Worm (Caenorhabditis elegans): ENCODE measurements around the gene F26A1.1.

Gene F26A1.1

DNA sequence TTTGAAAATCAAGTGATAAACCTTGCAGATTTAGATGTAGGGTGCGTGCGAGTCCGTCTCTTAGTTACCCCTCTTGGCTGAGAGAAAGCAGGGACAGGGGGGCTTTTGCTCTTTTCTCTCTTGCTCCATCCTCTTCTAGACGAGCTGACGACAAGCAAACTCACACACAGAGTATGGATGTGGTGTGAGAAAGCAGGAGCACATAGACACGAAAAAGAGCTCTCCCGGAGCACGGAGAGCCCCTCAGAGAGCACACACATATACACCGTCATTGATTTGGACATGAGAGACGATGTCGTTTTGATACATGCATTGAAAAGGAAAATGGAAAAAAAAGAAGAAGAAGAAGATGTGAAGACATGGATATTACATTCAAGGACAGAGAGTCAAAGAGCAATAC, 25.4 kb downstream of the F26A1.1 start:
- no peak for TF ChIP-seq K09A11.1 (tag; optimal IDR thresholded peaks at IDR 0.05; ENCODE audit: insufficient read depth)
- TF ChIP-seq ceh-31 (tag; optimal IDR thresholded peaks at IDR 0.05), result peak; percentile 24
- no peak for TF ChIP-seq tbx-2 (tag; optimal IDR thresholded peaks at IDR 0.05)
- TF ChIP-seq pag-3 (tag; optimal IDR thresholded peaks at IDR 0.05; ENCODE audit: borderline replicate concordance), result no peak
- TF ChIP-seq elt-4 (tag; optimal IDR thresholded peaks at IDR 0.05), result no peak

DNA sequence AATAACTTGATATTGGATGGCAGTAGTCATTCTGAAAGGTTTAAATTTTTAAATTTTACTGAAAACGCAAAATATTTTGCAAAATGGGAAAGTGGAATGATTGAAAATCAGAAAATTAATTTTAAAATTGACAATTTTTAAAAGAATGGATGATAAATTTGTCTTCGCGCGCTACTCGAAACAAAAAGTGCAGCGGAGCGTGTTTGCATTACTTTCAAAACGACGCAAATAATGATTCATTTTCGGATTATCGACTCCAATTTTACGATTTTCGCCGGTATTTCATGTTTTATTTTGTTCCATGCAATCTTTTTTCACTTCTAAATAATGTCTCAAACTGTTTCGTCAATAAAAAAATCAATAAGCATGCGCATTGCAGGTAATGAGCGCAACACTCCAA, 28.0 kb downstream of the F26A1.1 start, which contains the start of the genes tost-1 and arx-6:
Gene tost-1, minus strand, starts transcription at position 31 of the 400 bp plus-strand sequence.
Gene arx-6, plus strand, starts transcription at position 378 of the 400 bp plus-strand sequence.
- TF ChIP-seq T23F11.4 (GFP tag; optimal IDR thresholded peaks at IDR 0.05), result no peak
- TF ChIP-seq elt-2 (tag; optimal IDR thresholded peaks at IDR 0.05), result peak; percentile 21
- no peak for TF ChIP-seq sox-2 (GFP tag; IDR thresholded peaks at IDR 0.05)
- no peak for TF ChIP-seq ttx-3 (tag; optimal IDR thresholded peaks at IDR 0.05)
- TF ChIP-seq ref-2 (tag; optimal IDR thresholded peaks at IDR 0.05), result no peak
- peak; percentile 22 for TF ChIP-seq unc-42 (tag; optimal IDR thresholded peaks at IDR 0.05)
- no peak for TF ChIP-seq ets-4 (tag; optimal IDR thresholded peaks at IDR 0.05)
- TF ChIP-seq unc-55 (GFP tag; optimal IDR thresholded peaks at IDR 0.05), result no peak
- TF ChIP-seq pha-2 (tag; optimal IDR thresholded peaks at IDR 0.05), result no peak

DNA sequence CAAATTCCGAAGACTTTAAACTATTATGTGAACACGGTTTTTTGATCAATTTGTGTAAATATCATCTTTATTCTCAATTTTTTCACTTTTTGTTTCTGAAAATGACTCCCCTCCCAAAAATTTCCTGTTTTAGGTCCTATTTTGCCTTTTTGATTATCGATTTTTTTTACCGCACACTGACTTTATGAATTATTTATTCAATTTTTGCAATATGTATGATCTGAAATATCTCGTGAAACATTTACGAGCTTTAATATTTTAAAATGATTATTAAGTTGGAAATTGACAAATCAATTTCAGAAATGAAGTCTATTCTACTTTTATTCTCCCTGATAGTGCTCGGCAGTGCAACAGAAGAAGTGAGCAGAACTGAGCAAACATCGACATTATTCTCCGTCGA, 29.1 kb downstream of the F26A1.1 start, which contains the start of gene C35D10.1:
Gene C35D10.1, plus strand, starts transcription at position 301 of the 400 bp plus-strand sequence.
- no peak for TF ChIP-seq mec-3 (tag; optimal IDR thresholded peaks at IDR 0.05; ENCODE audit: borderline replicate concordance)
- TF ChIP-seq npax-4 (tag; optimal IDR thresholded peaks at IDR 0.05), result no peak
- no peak for TF ChIP-seq ceh-18 (tag; optimal IDR thresholded peaks at IDR 0.05)
- no peak for TF ChIP-seq dmd-4 (tag; optimal IDR thresholded peaks at IDR 0.05; ENCODE audit: borderline replicate concordance)
- no peak for TF ChIP-seq ceh-9 (tag; optimal IDR thresholded peaks at IDR 0.05)
- no peak for TF ChIP-seq elt-2 (tag; optimal IDR thresholded peaks at IDR 0.05)
- TF ChIP-seq C38D4.7 (GFP tag; optimal IDR thresholded peaks at IDR 0.05), result no peak
- TF ChIP-seq pqm-1 (tag; optimal IDR thresholded peaks at IDR 0.05), result no peak
- no peak for TF ChIP-seq elt-4 (tag; optimal IDR thresholded peaks at IDR 0.05)

DNA sequence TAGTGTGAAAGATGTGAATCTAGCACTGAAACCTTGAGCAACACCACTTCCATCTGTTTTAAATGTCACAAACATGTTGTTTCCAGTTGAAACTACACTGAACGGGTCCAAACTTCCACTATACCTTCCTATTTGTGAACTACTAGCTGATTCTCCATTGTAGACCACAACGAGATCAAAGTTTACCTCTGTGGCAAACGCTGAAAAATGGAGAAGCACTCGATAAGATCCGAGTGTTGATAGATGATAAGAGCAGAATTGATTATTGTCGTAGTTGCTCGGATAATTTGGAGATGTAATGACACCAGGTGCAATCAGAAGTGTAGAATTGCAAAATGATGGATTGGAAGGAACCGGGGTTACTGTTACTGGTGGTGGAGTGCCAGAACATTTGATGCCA, 31.6 kb downstream of the F26A1.1 start:
- TF ChIP-seq ceh-2 (tag; optimal IDR thresholded peaks at IDR 0.05), result no peak
- TF ChIP-seq sdc-2 (tag; optimal IDR thresholded peaks at IDR 0.05), result no peak
- TF ChIP-seq gmeb-2 (tag; optimal IDR thresholded peaks at IDR 0.05), result no peak
- no peak for TF ChIP-seq C38D4.7 (GFP tag; optimal IDR thresholded peaks at IDR 0.05)
- TF ChIP-seq unc-3 (GFP tag; conservative IDR thresholded peaks at IDR 0.05), result no peak
- TF ChIP-seq unc-3 (tag; optimal IDR thresholded peaks at IDR 0.05), result no peak
- TF ChIP-seq ceh-18 (tag; optimal IDR thresholded peaks at IDR 0.05), result no peak
- TF ChIP-seq ets-4 (tag; optimal IDR thresholded peaks at IDR 0.05), result no peak
- no peak for TF ChIP-seq K09A11.1 (tag; optimal IDR thresholded peaks at IDR 0.05; ENCODE audit: insufficient read depth)
- TF ChIP-seq pha-4 (tag; optimal IDR thresholded peaks at IDR 0.05), result no peak
- no peak for TF ChIP-seq dve-1 (tag; optimal IDR thresholded peaks at IDR 0.05)
- TF ChIP-seq nfya-1 (tag; optimal IDR thresholded peaks at IDR 0.05), result no peak
- TF ChIP-seq syd-9 (tag; optimal IDR thresholded peaks at IDR 0.05), result no peak
- no peak for TF ChIP-seq zip-5 (tag; optimal IDR thresholded peaks at IDR 0.05)
- TF ChIP-seq ceh-30 (tag; optimal IDR thresholded peaks at IDR 0.05), result no peak
- TF ChIP-seq hlh-30 (tag; optimal IDR thresholded peaks at IDR 0.05; ENCODE audit: insufficient read depth), result no peak
- TF ChIP-seq ama-1 (optimal IDR thresholded peaks at IDR 0.05), result no peak
- TF ChIP-seq lin-11 (tag; optimal IDR thresholded peaks at IDR 0.05), result no peak
- TF ChIP-seq fax-1 (tag; optimal IDR thresholded peaks at IDR 0.05), result no peak

DNA sequence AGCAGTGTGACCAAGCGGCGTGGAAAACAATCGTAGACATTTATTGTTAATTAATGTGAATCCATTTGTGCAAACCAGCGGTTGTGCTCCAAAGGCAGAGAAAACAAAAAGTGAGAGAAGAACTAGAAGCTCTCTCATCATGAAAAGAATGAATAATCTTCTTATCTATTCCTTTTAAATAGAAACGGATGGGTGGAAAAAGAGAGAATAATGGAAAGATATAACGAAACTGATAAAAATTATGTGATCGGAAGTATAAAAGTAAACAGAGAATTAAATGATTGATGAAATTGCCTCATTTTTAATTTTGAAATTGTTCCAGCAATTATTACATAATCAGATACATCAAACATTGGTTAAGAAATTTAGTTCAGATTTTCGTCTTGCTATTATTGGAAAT, 33.1 kb downstream of the F26A1.1 start, which contains the start of gene clec-5:
Gene clec-5, minus strand, starts transcription at position 178 of the 400 bp plus-strand sequence.
- no peak for TF ChIP-seq ttx-3 (tag; optimal IDR thresholded peaks at IDR 0.05)
- TF ChIP-seq fkh-6 (tag; optimal IDR thresholded peaks at IDR 0.05), result no peak
- TF ChIP-seq C38D4.7 (GFP tag; optimal IDR thresholded peaks at IDR 0.05), result no peak
- TF ChIP-seq sox-2 (GFP tag; IDR thresholded peaks at IDR 0.05), result no peak
- TF ChIP-seq lin-11 (tag; optimal IDR thresholded peaks at IDR 0.05), result no peak
- TF ChIP-seq T23F11.4 (GFP tag; optimal IDR thresholded peaks at IDR 0.05), result no peak
- no peak for TF ChIP-seq ama-1 (optimal IDR thresholded peaks at IDR 0.05)
- TF ChIP-seq ceh-19 (GFP tag; optimal IDR thresholded peaks at IDR 0.05), result no peak
- TF ChIP-seq zip-5 (tag; optimal IDR thresholded peaks at IDR 0.05), result no peak
- no peak for TF ChIP-seq gmeb-2 (tag; optimal IDR thresholded peaks at IDR 0.05)
- TF ChIP-seq odd-2 (tag; optimal IDR thresholded peaks at IDR 0.05), result no peak
- TF ChIP-seq tbx-2 (tag; optimal IDR thresholded peaks at IDR 0.05), result no peak
- TF ChIP-seq ceh-2 (tag; optimal IDR thresholded peaks at IDR 0.05), result no peak
- no peak for TF ChIP-seq ceh-22 (tag; optimal IDR thresholded peaks at IDR 0.05)
- no peak for TF ChIP-seq ceh-6 (GFP tag; optimal IDR thresholded peaks at IDR 0.05)
- no peak for TF ChIP-seq pax-1 (tag; optimal IDR thresholded peaks at IDR 0.05)
- TF ChIP-seq hlh-15 (tag; optimal IDR thresholded peaks at IDR 0.05), result no peak
- TF ChIP-seq ztf-16 (tag; optimal IDR thresholded peaks at IDR 0.05), result no peak
- TF ChIP-seq sox-4 (tag; optimal IDR thresholded peaks at IDR 0.05), result no peak
